Worm (Caenorhabditis elegans) whole organism, L2 larva: ENCODE data around the gene snt-2.

Experiments used
- C34F6.9 ChIP-seq: fragments of 150-350 bp; optimal IDR thresholded peaks from 2 replicates; lab custom pipeline; 2014; ENCODE audit warnings: missing biosample characterization, missing genetic modification characterization
- F13H6.1 ChIP-seq: sonication (generic microtip); optimal IDR thresholded peaks from 2 replicates; lab custom pipeline; 2016; ENCODE audit warnings: missing genetic modification characterization, missing compliant biosample characterization
- ZK546.5 ChIP-seq: sonication (generic microtip); optimal IDR thresholded peaks from 2 replicates; lab custom pipeline; 2017; ENCODE audit warnings: missing biosample characterization, missing genetic modification characterization
- aly-2 ChIP-seq: fragments of 150-350 bp; optimal IDR thresholded peaks from 2 replicates; lab custom pipeline; 2014; ENCODE audit warnings: missing biosample characterization, missing genetic modification characterization
- ama-1 ChIP-seq: fragments of 150-350 bp; optimal IDR thresholded peaks from 2 replicates; lab custom pipeline; 2018; ENCODE audit warnings: inconsistent platforms
- ceh-16 ChIP-seq: fragments of 150-350 bp; optimal IDR thresholded peaks from 2 replicates; lab custom pipeline; 2014; ENCODE audit warnings: missing biosample characterization, missing genetic modification characterization
- crh-2 ChIP-seq: sonication (generic microtip); optimal IDR thresholded peaks from 2 replicates; lab custom pipeline; 2017; ENCODE audit warnings: missing biosample characterization, missing genetic modification characterization
- egl-27 ChIP-seq: sonication (generic microtip); optimal IDR thresholded peaks from 3 replicates; lab custom pipeline; 2017; ENCODE audit warnings: missing biosample characterization, missing genetic modification reagents, missing genetic modification characterization
- elt-1 ChIP-seq: fragments of 150-350 bp; optimal IDR thresholded peaks from 2 replicates; lab custom pipeline; 2014; ENCODE audit warnings: missing biosample characterization, missing genetic modification characterization
- fos-1 ChIP-seq: fragments of 150-350 bp; optimal IDR thresholded peaks from 2 replicates; lab custom pipeline; 2014; ENCODE audit warnings: missing biosample characterization, missing genetic modification characterization
- lin-11 ChIP-seq: fragments of 150-350 bp; sonication (generic microtip); optimal IDR thresholded peaks from 2 replicates; lab custom pipeline; 2014; ENCODE audit warnings: missing biosample characterization, missing genetic modification characterization, inconsistent platforms, mixed read lengths
- lin-13 ChIP-seq: fragments of 150-350 bp; optimal IDR thresholded peaks from 2 replicates; lab custom pipeline; 2014; ENCODE audit warnings: missing biosample characterization, missing genetic modification reagents, missing genetic modification characterization
- lsy-2 ChIP-seq, 2 experiments: fragments of 150-350 bp in 1 of 2; sonication (generic microtip) in 1 of 2; optimal IDR thresholded peaks; 2 replicates each; lab custom pipeline; 2014 to 2017; ENCODE audit warnings: missing biosample characterization in 2 of 2, missing genetic modification characterization in 2 of 2
- mab-5 ChIP-seq: fragments of 150-350 bp; optimal IDR thresholded peaks from 2 replicates; lab custom pipeline; 2014; ENCODE audit warnings: missing biosample characterization, missing genetic modification characterization
- nhr-11 ChIP-seq: fragments of 150-350 bp; optimal IDR thresholded peaks from 2 replicates; lab custom pipeline; 2014; ENCODE audit warnings: missing biosample characterization, missing genetic modification characterization
- nhr-129 ChIP-seq: fragments of 150-350 bp; optimal IDR thresholded peaks from 2 replicates; lab custom pipeline; 2014; ENCODE audit warnings: missing biosample characterization, missing genetic modification characterization
- nhr-23 ChIP-seq: fragments of 150-350 bp; optimal IDR thresholded peaks from 2 replicates; lab custom pipeline; 2014; ENCODE audit warnings: missing biosample characterization, missing genetic modification reagents, missing genetic modification characterization
- nhr-25 ChIP-seq: fragments of 150-350 bp; sonication (generic microtip); optimal IDR thresholded peaks from 3 replicates; lab custom pipeline; 2014; ENCODE audit warnings: missing biosample characterization, missing genetic modification characterization
- nhr-6 ChIP-seq: fragments of 150-350 bp; optimal IDR thresholded peaks from 2 replicates; lab custom pipeline; 2014; ENCODE audit warnings: missing biosample characterization, missing genetic modification characterization
- nhr-77 ChIP-seq: fragments of 150-350 bp; optimal IDR thresholded peaks from 2 replicates; lab custom pipeline; 2014; ENCODE audit warnings: missing biosample characterization, missing genetic modification characterization
- skn-1 ChIP-seq: sonication (generic microtip); optimal IDR thresholded peaks from 2 replicates; lab custom pipeline; 2017; ENCODE audit warnings: missing biosample characterization, missing genetic modification characterization
- sma-3 ChIP-seq: sonication (generic microtip); optimal IDR thresholded peaks from 2 replicates; lab custom pipeline; 2016; ENCODE audit warnings: missing genetic modification reagents, missing genetic modification characterization, missing compliant biosample characterization
- sma-9 ChIP-seq, 2 experiments: fragments of 150-350 bp in 1 of 2; sonication (generic microtip) in 1 of 2; optimal IDR thresholded peaks; 2 replicates each; lab custom pipeline; 2014 to 2016; ENCODE audit warnings: missing genetic modification characterization in 2 of 2, mild to moderate bottlenecking in 1 of 2, missing biosample characterization in 1 of 2, missing compliant biosample characterization in 1 of 2, missing genetic modification reagents in 1 of 2, moderate library complexity in 1 of 2
- snpc-4 ChIP-seq: fragments of 150-350 bp; optimal IDR thresholded peaks from 2 replicates; lab custom pipeline; 2014; ENCODE audit warnings: missing biosample characterization, missing genetic modification characterization
- unc-39 ChIP-seq: fragments of 150-350 bp; optimal IDR thresholded peaks from 2 replicates; lab custom pipeline; 2014; ENCODE audit warnings: missing biosample characterization, missing genetic modification characterization
- unc-55 ChIP-seq: fragments of 150-350 bp; sonication (generic microtip); optimal IDR thresholded peaks from 3 replicates; lab custom pipeline; 2014; ENCODE audit warnings: missing biosample characterization, missing genetic modification reagents, missing genetic modification characterization
- unc-62 ChIP-seq: fragments of 150-350 bp; optimal IDR thresholded peaks from 2 replicates; lab custom pipeline; 2014; ENCODE audit warnings: missing biosample characterization, missing genetic modification reagents, missing genetic modification characterization
- ztf-1 ChIP-seq: fragments of 200-800 bp; sonication (Bioruptor generic); conservative IDR thresholded peaks from 2 replicates; pipeline ENCODE4 v1.3.6; 2022; ENCODE audit warnings: missing genetic modification characterization, missing compliant biosample characterization
- ztf-11 ChIP-seq: sonication (generic microtip); optimal IDR thresholded peaks from 2 replicates; lab custom pipeline; 2017; ENCODE audit warnings: missing biosample characterization, missing genetic modification characterization
- ztf-4 ChIP-seq: fragments of 150-350 bp; optimal IDR thresholded peaks from 2 replicates; lab custom pipeline; 2014; ENCODE audit warnings: missing biosample characterization, missing genetic modification characterization

The snt-2 gene

ce11 chrIII:768528-768927 is 25.0 kb downstream of the snt-2 start:
- TF ChIP-seq nhr-11 (no peak), ztf-1 (GFP tag; lab: Robert Waterston, UW) (no peak), snpc-4 (tag; lab: Kevin White, UChicago) (no peak), aly-2 (tag; lab: Kevin White, UChicago) (no peak), nhr-6 (tag; lab: Kevin White, UChicago) (no peak), fos-1 (tag; lab: Kevin White, UChicago) (no peak), skn-1 (tag; lab: Kevin White, UChicago) (no peak), lin-11 (no peak)
- TF ChIP-seq, all 48 proteins: peak for 0

- TF ChIP-seq ztf-4 (tag; lab: Kevin White, UChicago) (no peak), ztf-11 (tag; lab: Kevin White, UChicago) (no peak), ztf-1 (GFP tag; lab: Robert Waterston, UW) (no peak), ZK546.5 (tag; lab: Kevin White, UChicago) (no peak), ama-1 (lab: Kevin White, UChicago) (no peak), lin-13 (GFP tag; lab: Kevin White, UChicago) (no peak), sma-9 (GFP tag; optimal IDR thresholded peaks at IDR 0.05; lab: Kevin White, UChicago) (no peak), sma-9 (tag; optimal IDR thresholded peaks at IDR 0.05; lab: Kevin White, UChicago) (no peak), egl-27 (tag; lab: Kevin White, UChicago) (no peak), nhr-129 (tag; lab: Kevin White, UChicago) (no peak), nhr-11 (no peak), elt-1 (tag; lab: Kevin White, UChicago) (no peak), skn-1 (tag; lab: Kevin White, UChicago) (no peak)
- TF ChIP-seq, all 48 proteins: peak for 0
Observed at ce11 chrIII:764884-765283, 28.6 kb downstream of the snt-2 start, which contains the start of gene ptl-1. Gene ptl-1 (plus strand): TSS chrIII:765184.

DNA sequence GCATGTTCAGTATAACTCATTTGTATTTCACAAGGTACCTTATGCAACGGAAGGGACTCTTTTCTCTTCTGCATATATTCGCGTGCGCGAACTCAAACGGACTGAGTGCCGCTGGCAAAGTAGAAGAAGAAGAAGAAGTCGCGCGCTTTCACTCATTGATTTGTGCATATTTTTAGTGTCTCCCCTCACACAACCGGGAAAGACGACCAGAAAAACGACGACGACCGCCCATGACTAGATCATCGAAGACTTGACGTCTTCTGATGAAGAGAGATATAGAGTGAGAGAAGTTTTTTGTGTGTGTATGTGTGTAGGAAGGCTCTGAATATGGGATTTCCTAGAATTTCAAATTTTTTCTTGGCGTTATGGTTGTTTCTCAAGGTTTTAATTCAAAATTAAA is 29.1 kb downstream of the snt-2 start:
- TF ChIP-seq lin-11 (peak; percentile 18), crh-2 (tag; lab: Kevin White, UChicago) (peak; percentile 58), C34F6.9 (tag; lab: Kevin White, UChicago) (peak; percentile 72), sma-9 (GFP tag; optimal IDR thresholded peaks at IDR 0.05; lab: Kevin White, UChicago) (peak; percentile 3), sma-9 (tag; optimal IDR thresholded peaks at IDR 0.05; lab: Kevin White, UChicago) (no peak), sma-3 (GFP tag; lab: Kevin White, UChicago) (no peak), unc-62 (GFP tag; lab: Kevin White, UChicago) (no peak), unc-39 (no peak), nhr-23 (no peak), lsy-2 (tag; optimal IDR thresholded peaks at IDR 0.05; lab: Kevin White, UChicago) (peak in 1 of 2 experiments; percentile 47), F13H6.1 (tag; lab: Kevin White, UChicago) (peak; percentile 29), fos-1 (tag; lab: Kevin White, UChicago) (no peak), nhr-129 (tag; lab: Kevin White, UChicago) (peak; percentile 47), unc-55 (GFP tag; lab: Kevin White, UChicago) (peak; percentile 82)

ce11 chrIII:762508-762907 is 31.0 kb downstream of the snt-2 start:
- TF ChIP-seq lin-11 (no peak), egl-27 (tag; lab: Kevin White, UChicago) (no peak), C34F6.9 (tag; lab: Kevin White, UChicago) (no peak), lin-13 (GFP tag; lab: Kevin White, UChicago) (no peak), unc-55 (GFP tag; lab: Kevin White, UChicago) (peak; percentile 57), mab-5 (tag; lab: Kevin White, UChicago) (no peak)
- TF ChIP-seq, all 48 proteins: peak for 1

DNA sequence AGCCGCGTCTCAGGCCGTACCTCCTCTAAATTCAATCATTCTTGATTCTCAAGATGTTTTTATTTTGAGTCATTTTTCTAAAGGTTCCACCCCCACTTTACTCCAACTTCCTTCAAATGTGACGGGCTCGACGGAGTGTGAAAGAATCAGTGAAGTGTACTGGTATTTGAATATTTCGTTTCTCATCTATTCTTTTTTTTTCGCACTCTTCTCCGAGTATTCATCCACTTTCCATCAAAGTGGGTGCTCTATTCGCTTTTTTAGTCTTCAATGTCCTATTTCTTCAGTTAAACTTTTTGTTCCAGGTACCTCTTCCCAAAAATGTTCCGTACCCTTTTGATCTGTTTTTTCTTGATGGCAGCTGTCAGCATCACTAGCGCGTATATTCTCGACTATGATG is 32.1 kb downstream of the snt-2 start, which contains the start of gene nlp-52:
Gene nlp-52, plus strand, starts transcription at position 301 of the 400 bp plus-strand sequence.
- TF ChIP-seq nhr-77 = no peak
- no peak for TF ChIP-seq ceh-16 (tag; lab: Kevin White, UChicago)
- TF ChIP-seq nhr-11 = no peak
- TF ChIP-seq skn-1 (tag; lab: Kevin White, UChicago) = no peak
- TF ChIP-seq lin-13 (GFP tag; lab: Kevin White, UChicago) = no peak
- no peak for TF ChIP-seq lin-11
- TF ChIP-seq unc-55 (GFP tag; lab: Kevin White, UChicago) = no peak
- no peak for TF ChIP-seq unc-39
- TF ChIP-seq, all 48 proteins: peak for 0

ce11 chrIII:759675-760074 is 33.9 kb downstream of the snt-2 start:
- peak; percentile 42 for TF ChIP-seq nhr-25 (tag; lab: Kevin White, UChicago)
- no peak for TF ChIP-seq ztf-11 (tag; lab: Kevin White, UChicago)
